Worm (Caenorhabditis elegans) whole organism, mixed stage, embryonic: Measurements from ENCODE around the gene npr-15.

Experiments
- ceh-83 ChIP-seq: fragments of 200-800 bp; sonication (Bioruptor generic); optimal IDR thresholded peaks from 2 replicates; lab custom pipeline; 2018; ENCODE audit warnings: mild to moderate bottlenecking, missing genetic modification characterization, missing compliant biosample characterization
- hlh-1 ChIP-seq: fragments of 150-350 bp; optimal IDR thresholded peaks from 2 replicates; lab custom pipeline; 2014; ENCODE audit warnings: missing biosample characterization, missing genetic modification reagents, missing genetic modification characterization
- lin-13 ChIP-seq: fragments of 150-350 bp; optimal IDR thresholded peaks from 2 replicates; lab custom pipeline; 2014; ENCODE audit warnings: missing biosample characterization, missing genetic modification characterization
- mab-5 ChIP-seq: fragments of 150-350 bp; optimal IDR thresholded peaks from 2 replicates; lab custom pipeline; 2014; ENCODE audit warnings: missing biosample characterization, missing genetic modification characterization
- mep-1 ChIP-seq: fragments of 150-350 bp; optimal IDR thresholded peaks from 2 replicates; lab custom pipeline; 2017; ENCODE audit warnings: missing biosample characterization, missing genetic modification reagents, missing genetic modification characterization, inconsistent platforms
- nhr-237 ChIP-seq: fragments of 150-350 bp; optimal IDR thresholded peaks from 2 replicates; lab custom pipeline; 2014; ENCODE audit warnings: missing biosample characterization, missing genetic modification characterization
- pha-4 ChIP-seq: fragments of 150-350 bp; optimal IDR thresholded peaks from 2 replicates; lab custom pipeline; 2018; ENCODE audit warnings: missing biosample characterization, missing genetic modification reagents, missing genetic modification characterization
- snpc-4 ChIP-seq: fragments of 150-350 bp; optimal IDR thresholded peaks from 2 replicates; lab custom pipeline; 2014; ENCODE audit warnings: missing biosample characterization, missing genetic modification characterization
- unc-62 ChIP-seq: fragments of 150-350 bp; optimal IDR thresholded peaks from 2 replicates; lab custom pipeline; 2014; ENCODE audit warnings: missing biosample characterization, missing genetic modification reagents, missing genetic modification characterization
- ztf-11 ChIP-seq: fragments of 150-350 bp; optimal IDR thresholded peaks from 2 replicates; lab custom pipeline; 2014; ENCODE audit warnings: missing biosample characterization, missing genetic modification characterization

- TF ChIP-seq nhr-237 (tag; lab: Kevin White, UChicago), result no peak
- TF ChIP-seq mep-1 (tag; lab: Kevin White, UChicago), result no peak
- TF ChIP-seq hlh-1 (tag; lab: Kevin White, UChicago), result no peak
- TF ChIP-seq lin-13 (tag; lab: Kevin White, UChicago), result no peak
- no peak for TF ChIP-seq ztf-11
- TF ChIP-seq ceh-83 (GFP tag; lab: Kevin White, UChicago), result no peak
- no peak for TF ChIP-seq mab-5 (tag; lab: Kevin White, UChicago)
- TF ChIP-seq unc-62 (GFP tag; lab: Kevin White, UChicago), result no peak
- TF ChIP-seq snpc-4 (tag; lab: Kevin White, UChicago), result no peak
- no peak for TF ChIP-seq pha-4 (tag; lab: Kevin White, UChicago)
These were observed 24.1 kb downstream of the npr-15 start, which contains the start of gene C46F11.6 for ce11 chrIII:3670336-3670735.
